Worm (Caenorhabditis elegans) whole organism, L2 larva: ENCODE data around the gene F58F12.12.

Experiments
- R02D3.7 ChIP-seq: fragments of 150-350 bp; optimal IDR thresholded peaks from 2 replicates; lab custom pipeline; 2014; ENCODE audit warnings: missing biosample characterization, missing genetic modification characterization
- aly-2 ChIP-seq: fragments of 150-350 bp; optimal IDR thresholded peaks from 2 replicates; lab custom pipeline; 2014; ENCODE audit warnings: missing biosample characterization, missing genetic modification characterization
- ceh-82 ChIP-seq: fragments of 150-350 bp; optimal IDR thresholded peaks from 2 replicates; lab custom pipeline; 2014; ENCODE audit warnings: missing biosample characterization, missing genetic modification characterization
- egl-27 ChIP-seq: sonication (generic microtip); optimal IDR thresholded peaks from 3 replicates; lab custom pipeline; 2017; ENCODE audit warnings: missing biosample characterization, missing genetic modification reagents, missing genetic modification characterization
- fos-1 ChIP-seq: fragments of 150-350 bp; optimal IDR thresholded peaks from 2 replicates; lab custom pipeline; 2014; ENCODE audit warnings: missing biosample characterization, missing genetic modification characterization
- lin-13 ChIP-seq: fragments of 150-350 bp; optimal IDR thresholded peaks from 2 replicates; lab custom pipeline; 2014; ENCODE audit warnings: missing biosample characterization, missing genetic modification reagents, missing genetic modification characterization
- nhr-25 ChIP-seq: fragments of 150-350 bp; sonication (generic microtip); optimal IDR thresholded peaks from 3 replicates; lab custom pipeline; 2014; ENCODE audit warnings: missing biosample characterization, missing genetic modification characterization
- unc-39 ChIP-seq: fragments of 150-350 bp; optimal IDR thresholded peaks from 2 replicates; lab custom pipeline; 2014; ENCODE audit warnings: missing biosample characterization, missing genetic modification characterization
- ztf-11 ChIP-seq: sonication (generic microtip); optimal IDR thresholded peaks from 2 replicates; lab custom pipeline; 2017; ENCODE audit warnings: missing biosample characterization, missing genetic modification characterization

ce11 chrII:6347341-6348118 is 33.4 kb upstream of the F58F12.12 start, which contains the start of gene lgg-1:
- TF ChIP-seq unc-39 (tag; lab: Kevin White, UChicago): no peak
- peak; percentile 45 for TF ChIP-seq egl-27 (tag; lab: Kevin White, UChicago)
- peak; percentile 28 for TF ChIP-seq ceh-82 (tag; lab: Kevin White, UChicago)
- no peak for TF ChIP-seq R02D3.7 (tag; lab: Kevin White, UChicago)
- no peak for TF ChIP-seq ztf-11 (tag; lab: Kevin White, UChicago)
- TF ChIP-seq lin-13 (GFP tag; lab: Kevin White, UChicago): peak; percentile 15
- peak; percentile 55 for TF ChIP-seq fos-1 (tag; lab: Kevin White, UChicago)
- TF ChIP-seq nhr-25 (tag; lab: Kevin White, UChicago): peak; percentile 55
- TF ChIP-seq aly-2 (tag; lab: Kevin White, UChicago): no peak
